Worm (Caenorhabditis elegans): ENCODE measurements around the gene npr-28.

DNA sequence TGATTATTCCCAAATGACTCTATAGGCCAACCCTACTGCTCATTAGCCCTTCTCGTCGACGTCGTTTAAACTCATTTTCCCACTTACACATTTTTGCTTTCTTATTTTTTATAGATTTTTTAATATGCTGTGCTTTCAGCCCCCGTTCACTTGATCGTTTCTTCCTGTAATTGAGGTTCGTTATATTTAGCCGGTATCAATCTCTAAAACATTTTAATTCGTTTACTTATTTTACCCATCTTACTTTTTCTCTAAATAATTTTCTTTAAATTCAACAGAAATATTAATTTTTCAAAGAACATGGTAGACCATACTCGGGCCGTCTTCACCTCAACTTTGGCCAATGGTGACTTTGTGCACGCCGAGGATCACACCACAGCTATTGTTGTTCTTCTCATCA is 9.2 kb downstream of the npr-28 start, which contains the start of gene F55E10.1:
- TF ChIP-seq med-1 (GFP tag; optimal IDR thresholded peaks at IDR 0.05; ENCODE audit: insufficient read depth) (no peak), flt-1 (GFP tag; IDR thresholded peaks at IDR 0.05) (no peak), cog-1 (tag; optimal IDR thresholded peaks at IDR 0.05) (no peak)

All from whole organism, midembryonic.